Worm (Caenorhabditis elegans) whole organism, young adult: ENCODE data around the gene ipla-6.
A peak's percentile ranks its signal among the peaks of the same experiment; 100 is the strongest.

ENCODE experiments used
- B0019.2 ChIP-seq: fragments of 200-800 bp; sonication (Bioruptor generic); conservative IDR thresholded peaks from 2 replicates; pipeline ENCODE4 v1.3.6; 2022; ENCODE audit warnings: missing genetic modification reagents, missing genetic modification characterization, missing compliant biosample characterization
- B0035.1 ChIP-seq: sonication (generic microtip); optimal IDR thresholded peaks from 2 replicates; lab custom pipeline; 2016; ENCODE audit warnings: missing genetic modification characterization, mild to moderate bottlenecking, missing compliant biosample characterization, missing genotype, missing genetic modification reagents
- D2030.7 ChIP-seq: fragments of 200-800 bp; sonication (Bioruptor generic); IDR thresholded peaks from 2 replicates; pipeline ENCODE4 v1.3.6; 2022; ENCODE audit warnings: missing genetic modification reagents, missing genetic modification characterization, missing compliant biosample characterization
- F22D6.2 ChIP-seq: sonication (generic microtip); optimal IDR thresholded peaks from 2 replicates; lab custom pipeline; 2016; ENCODE audit warnings: mild to moderate bottlenecking, missing genetic modification characterization, missing compliant biosample characterization
- F23B12.7 ChIP-seq: sonication (generic microtip); optimal IDR thresholded peaks from 2 replicates; lab custom pipeline; 2017; ENCODE audit warnings: missing genetic modification characterization, mild to moderate bottlenecking, missing compliant biosample characterization, antibody characterized with exemption, moderate library complexity; ENCODE audit not compliant: insufficient read depth
- F37B4.10 ChIP-seq: fragments of 200-800 bp; sonication (Bioruptor generic); IDR thresholded peaks from 2 replicates; pipeline ENCODE4 v1.3.6; 2022; ENCODE audit warnings: missing genetic modification characterization, missing compliant biosample characterization
- F39B2.1 ChIP-seq: fragments of 200-800 bp; sonication (Bioruptor generic); IDR thresholded peaks from 2 replicates; pipeline ENCODE4 v1.3.6; 2022; ENCODE audit warnings: missing genetic modification reagents, missing genetic modification characterization, missing compliant biosample characterization
- F49E8.2 ChIP-seq: sonication (generic microtip); optimal IDR thresholded peaks from 3 replicates; lab custom pipeline; 2017; ENCODE audit warnings: missing genetic modification characterization, mild to moderate bottlenecking, missing compliant biosample characterization, antibody characterized with exemption, moderate library complexity; ENCODE audit not compliant: insufficient read depth
- Y67H2A.10 ChIP-seq: fragments of 200-800 bp; sonication (Bioruptor generic); conservative IDR thresholded peaks from 2 replicates; pipeline ENCODE4 v1.3.6; 2022; ENCODE audit warnings: missing genetic modification reagents, missing genetic modification characterization, missing compliant biosample characterization
- ZK185.1 ChIP-seq: sonication (generic microtip); optimal IDR thresholded peaks from 2 replicates; lab custom pipeline; 2016; ENCODE audit warnings: mild to moderate bottlenecking, missing genetic modification characterization, missing compliant biosample characterization; ENCODE audit not compliant: poor library complexity, severe bottlenecking
- ama-1 ChIP-seq, 3 experiments: fragments of 150-350 bp in 1 of 3; sonication (generic microtip) in 2 of 3; optimal IDR thresholded peaks; 2 replicates each; lab custom pipeline; 2014 to 2018; ENCODE audit warnings: missing biosample characterization in 2 of 3, missing genetic modification characterization in 2 of 3, missing genetic modification reagents in 2 of 3
- cebp-1 ChIP-seq, 2 experiments: fragments of 200-800 bp in 1 of 2; sonication (Bioruptor generic) in 1 of 2; sonication (generic microtip) in 1 of 2; IDR thresholded peaks in 1 of 2; optimal IDR thresholded peaks in 1 of 2; 2 replicates each; pipeline versions ENCODE4 v1.3.6 to Lab custom; 2017 to 2022; ENCODE audit warnings: missing compliant biosample characterization in 2 of 2, missing genetic modification characterization in 2 of 2, mild to moderate bottlenecking in 1 of 2, missing genetic modification reagents in 1 of 2, moderate library complexity in 1 of 2
- ceh-100 ChIP-seq: fragments of 200-800 bp; sonication (Bioruptor generic); IDR thresholded peaks from 2 replicates; pipeline ENCODE4 v1.3.6; 2022; ENCODE audit warnings: missing genetic modification reagents, missing genetic modification characterization, missing compliant biosample characterization
- ceh-58 ChIP-seq: fragments of 200-800 bp; sonication (Bioruptor generic); IDR thresholded peaks from 2 replicates; pipeline ENCODE4 v1.3.6; 2022; ENCODE audit warnings: missing genetic modification characterization, missing compliant biosample characterization
- die-1 ChIP-seq: sonication (generic microtip); optimal IDR thresholded peaks from 2 replicates; lab custom pipeline; 2016; ENCODE audit warnings: missing genotype, mild to moderate bottlenecking, missing genetic modification characterization, missing compliant biosample characterization
- egrh-3 ChIP-seq: fragments of 200-800 bp; sonication (Bioruptor generic); IDR thresholded peaks from 2 replicates; pipeline ENCODE4 v1.3.6; 2022; ENCODE audit warnings: missing genetic modification reagents, missing genetic modification characterization, missing compliant biosample characterization
- fkh-3 ChIP-seq: sonication (generic microtip); optimal IDR thresholded peaks from 2 replicates; lab custom pipeline; 2016; ENCODE audit warnings: mild to moderate bottlenecking, missing genetic modification characterization, missing compliant biosample characterization
- hmg-20 ChIP-seq: fragments of 200-800 bp; sonication (Bioruptor generic); IDR thresholded peaks from 2 replicates; pipeline ENCODE4 v1.3.6; 2022; ENCODE audit warnings: missing genetic modification reagents, missing genetic modification characterization, missing compliant biosample characterization
- let-607 ChIP-seq, 2 experiments: fragments of 200-800 bp in 1 of 2; sonication (Bioruptor generic) in 1 of 2; sonication (generic microtip) in 1 of 2; optimal IDR thresholded peaks; 2 replicates each; lab custom pipeline; 2016 to 2018; ENCODE audit warnings: mild to moderate bottlenecking in 2 of 2, missing compliant biosample characterization in 2 of 2, missing genetic modification characterization in 2 of 2, moderate library complexity in 2 of 2, missing genotype in 1 of 2
- lin-35 ChIP-seq, 3 experiments: fragments of 150-350 bp in 2 of 3; sonication (generic microtip) in 1 of 3; optimal IDR thresholded peaks; 2 replicates each; lab custom pipeline; 2014 to 2018; ENCODE audit warnings: missing biosample characterization in 3 of 3, missing genetic modification characterization in 3 of 3, missing genetic modification reagents in 3 of 3
- lin-40 ChIP-seq: sonication (generic microtip); optimal IDR thresholded peaks from 2 replicates; lab custom pipeline; 2016; ENCODE audit warnings: missing genetic modification characterization, mild to moderate bottlenecking, missing compliant biosample characterization, missing genotype, missing genetic modification reagents
- madf-3 ChIP-seq: fragments of 200-800 bp; sonication (Bioruptor generic); IDR thresholded peaks from 2 replicates; pipeline ENCODE4 v1.3.6; 2022; ENCODE audit warnings: missing genetic modification reagents, missing genetic modification characterization, missing compliant biosample characterization
- madf-6 ChIP-seq: fragments of 200-800 bp; sonication (Bioruptor generic); IDR thresholded peaks from 2 replicates; pipeline ENCODE4 v1.3.6; 2022; ENCODE audit warnings: missing genetic modification reagents, missing genetic modification characterization, missing compliant biosample characterization
- madf-8 ChIP-seq: fragments of 200-800 bp; sonication (Bioruptor generic); conservative IDR thresholded peaks from 2 replicates; pipeline ENCODE4 v1.3.6; 2022; ENCODE audit warnings: missing genetic modification reagents, missing genetic modification characterization, missing compliant biosample characterization
- mcd-1 ChIP-seq: fragments of 200-800 bp; sonication (Bioruptor generic); IDR thresholded peaks from 2 replicates; pipeline ENCODE4 v1.3.6; 2022; ENCODE audit warnings: missing genetic modification reagents, missing genetic modification characterization, missing compliant biosample characterization
- mes-4 ChIP-seq: sonication (generic microtip); optimal IDR thresholded peaks from 2 replicates; lab custom pipeline; 2016; ENCODE audit warnings: missing genotype, missing genetic modification characterization, missing compliant biosample characterization
- nfyb-1 ChIP-seq: fragments of 200-800 bp; sonication (Bioruptor generic); IDR thresholded peaks from 2 replicates; pipeline ENCODE4 v1.3.6; 2022; ENCODE audit warnings: missing genetic modification reagents, missing genetic modification characterization, missing compliant biosample characterization
- nhr-120 ChIP-seq: fragments of 200-800 bp; sonication (Bioruptor generic); IDR thresholded peaks from 2 replicates; pipeline ENCODE4 v1.3.6; 2022; ENCODE audit warnings: missing genetic modification characterization, missing compliant biosample characterization
- nhr-27 ChIP-seq: fragments of 200-800 bp; sonication (Bioruptor generic); optimal IDR thresholded peaks from 2 replicates; lab custom pipeline; 2018; ENCODE audit warnings: mild to moderate bottlenecking, missing genetic modification characterization, moderate library complexity, missing compliant biosample characterization
- nhr-90 ChIP-seq: sonication (generic microtip); optimal IDR thresholded peaks from 2 replicates; lab custom pipeline; 2016; ENCODE audit warnings: missing genotype, mild to moderate bottlenecking, missing genetic modification characterization, missing compliant biosample characterization
- rpc-1 ChIP-seq, 2 experiments: fragments of 150-350 bp in 1 of 2; sonication (generic microtip) in 1 of 2; optimal IDR thresholded peaks; 2 replicates each; lab custom pipeline; 2014 to 2018; ENCODE audit warnings: missing biosample characterization in 1 of 2, missing genetic modification characterization in 1 of 2, missing genetic modification reagents in 1 of 2, missing genotype in 1 of 2
- sptf-2 ChIP-seq: fragments of 200-800 bp; sonication (Bioruptor generic); optimal IDR thresholded peaks from 2 replicates; lab custom pipeline; 2018; ENCODE audit warnings: mild to moderate bottlenecking, missing genetic modification characterization, missing compliant biosample characterization
- tbp1 ChIP-seq: fragments of 200-800 bp; sonication (Bioruptor generic); optimal IDR thresholded peaks from 2 replicates; lab custom pipeline; 2018; ENCODE audit warnings: mild to moderate bottlenecking, missing genetic modification characterization, missing compliant biosample characterization
- tbx-9 ChIP-seq: sonication (generic microtip); optimal IDR thresholded peaks from 2 replicates; lab custom pipeline; 2016; ENCODE audit warnings: borderline replicate concordance, missing genetic modification characterization, inconsistent platforms, missing compliant biosample characterization
- unc-130 ChIP-seq: sonication (generic microtip); optimal IDR thresholded peaks from 2 replicates; lab custom pipeline; 2016; ENCODE audit warnings: missing genetic modification reagents, missing genetic modification characterization, missing compliant biosample characterization
- xnd-1 ChIP-seq: sonication (generic microtip); optimal IDR thresholded peaks from 2 replicates; lab custom pipeline; 2016; ENCODE audit warnings: missing genotype, missing genetic modification reagents, missing genetic modification characterization, missing compliant biosample characterization
- zfh-2 ChIP-seq: fragments of 200-800 bp; sonication (Bioruptor generic); conservative IDR thresholded peaks from 2 replicates; pipeline ENCODE4 v1.3.6; 2022; ENCODE audit warnings: missing genetic modification reagents, missing genetic modification characterization, missing compliant biosample characterization
- zim-3 ChIP-seq: sonication (generic microtip); optimal IDR thresholded peaks from 2 replicates; lab custom pipeline; 2017; ENCODE audit warnings: mild to moderate bottlenecking, missing genetic modification characterization, moderate library complexity, missing compliant biosample characterization
- ztf-26 ChIP-seq: sonication (generic microtip); optimal IDR thresholded peaks from 2 replicates; lab custom pipeline; 2017; ENCODE audit warnings: missing genetic modification characterization, missing compliant biosample characterization
- ztf-6 ChIP-seq: fragments of 200-800 bp; sonication (Bioruptor generic); IDR thresholded peaks from 2 replicates; pipeline ENCODE4 v1.3.6; 2022; ENCODE audit warnings: missing genetic modification reagents, missing genetic modification characterization, missing compliant biosample characterization

ipla-6 gene

ce11 chrIV:6376473-6377115 is 39.1 kb downstream of the ipla-6 start, which contains the start of the genes hrpf-2 and bli-6 (continued):
- no peak for TF ChIP-seq F39B2.1

- TF ChIP-seq egrh-3 (GFP tag; lab: Robert Waterston, UW) (peak; percentile 61; the same call in 1 of the 2 replicates), Y67H2A.10 (GFP tag; lab: Robert Waterston, UW) (no peak), zfh-2 (GFP tag; lab: Robert Waterston, UW) (peak; percentile 88)
- TF ChIP-seq, all 124 proteins: peak for 2
These were observed 40.0 kb downstream of the ipla-6 start for ce11 chrIV:6377335-6378069.

ce11 chrIV:6378398-6378797 is 40.9 kb downstream of the ipla-6 start:
- no peak for TF ChIP-seq ceh-100 (GFP tag; lab: Robert Waterston, UW)
- no peak for TF ChIP-seq rpc-1 (optimal IDR thresholded peaks at IDR 0.05; lab: Kevin White, UChicago)
- no peak for TF ChIP-seq rpc-1 (tag; optimal IDR thresholded peaks at IDR 0.05; lab: Kevin White, UChicago)
- no peak for TF ChIP-seq F23B12.7 (tag; lab: Kevin White, UChicago)
- TF ChIP-seq ztf-6 = no peak
- no peak for TF ChIP-seq unc-130 (GFP tag; lab: Kevin White, UChicago)
- no peak for TF ChIP-seq ztf-26 (tag; lab: Kevin White, UChicago)
- no peak for TF ChIP-seq B0035.1 (tag; lab: Kevin White, UChicago)
- TF ChIP-seq nhr-120 (GFP tag; lab: Robert Waterston, UW) = no peak
- no peak for TF ChIP-seq fkh-3 (tag; lab: Kevin White, UChicago)
- no peak for TF ChIP-seq cebp-1 (GFP tag; IDR thresholded peaks at IDR 0.05; lab: Robert Waterston, UW)
- TF ChIP-seq cebp-1 (tag; optimal IDR thresholded peaks at IDR 0.05; lab: Kevin White, UChicago) = no peak
- TF ChIP-seq hmg-20 = no peak
- TF ChIP-seq nhr-90 (tag; lab: Kevin White, UChicago) = no peak
- TF ChIP-seq F49E8.2 = no peak
- TF ChIP-seq lin-40 (tag; lab: Kevin White, UChicago) = no peak
- TF ChIP-seq let-607 (tag; optimal IDR thresholded peaks at IDR 0.05; lab: Kevin White, UChicago) = no peak
- no peak for TF ChIP-seq mcd-1 (GFP tag; lab: Robert Waterston, UW)
- no peak for TF ChIP-seq die-1 (tag; lab: Kevin White, UChicago)
- TF ChIP-seq ama-1 (optimal IDR thresholded peaks at IDR 0.05; lab: Kevin White, UChicago) = no peak
- no peak for TF ChIP-seq ama-1 (GFP tag; optimal IDR thresholded peaks at IDR 0.05; lab: Kevin White, UChicago)
- TF ChIP-seq nfyb-1 (GFP tag; lab: Robert Waterston, UW) = no peak

ce11 chrIV:6383970-6384369 is 46.5 kb downstream of the ipla-6 start, which contains the start of gene shl-1:
Gene shl-1 (minus strand): TSS chrIV:6384070.
- TF ChIP-seq B0019.2 (GFP tag; lab: Robert Waterston, UW) = no peak
- TF ChIP-seq F22D6.2 (tag; lab: Kevin White, UChicago) = no peak
- TF ChIP-seq D2030.7 (GFP tag; lab: Robert Waterston, UW) = no peak
- no peak for TF ChIP-seq lin-35 (GFP tag; optimal IDR thresholded peaks at IDR 0.05; lab: Kevin White, UChicago)
- TF ChIP-seq ZK185.1 (tag; lab: Kevin White, UChicago) = no peak
- TF ChIP-seq zim-3 (tag; lab: Kevin White, UChicago) = no peak
- no peak for TF ChIP-seq rpc-1 (optimal IDR thresholded peaks at IDR 0.05; lab: Kevin White, UChicago)
- no peak for TF ChIP-seq rpc-1 (tag; optimal IDR thresholded peaks at IDR 0.05; lab: Kevin White, UChicago)
- TF ChIP-seq madf-6 = no peak
- no peak for TF ChIP-seq xnd-1
- TF ChIP-seq tbx-9 (tag; lab: Kevin White, UChicago) = no peak
- TF ChIP-seq ceh-58 (GFP tag; lab: Robert Waterston, UW) = no peak
- no peak for TF ChIP-seq sptf-2
- no peak for TF ChIP-seq tbp1 (GFP tag; lab: Kevin White, UChicago)
- no peak for TF ChIP-seq mes-4
- no peak for TF ChIP-seq madf-3 (GFP tag; lab: Robert Waterston, UW)
- TF ChIP-seq F37B4.10 = no peak
- TF ChIP-seq nhr-27 (tag; lab: Kevin White, UChicago) = no peak
- no peak for TF ChIP-seq madf-8
- TF ChIP-seq lin-40 (tag; lab: Kevin White, UChicago) = no peak
